Fruit fly (Drosophila melanogaster) whole organism, embryonic: Measurements from ENCODE around the gene gammaCOP.

Experiments used
- Awh ChIP-seq: fragments of 200-800 bp; sonication (Bioruptor generic); IDR thresholded peaks from 2 replicates; pipeline ENCODE4, ENCODE4 v1.3.6; 2022; ENCODE audit warnings: missing biosample characterization, missing genetic modification characterization
- B-H1 ChIP-seq: fragments of 200-800 bp; sonication (Bioruptor generic); IDR thresholded peaks from 3 replicates; pipeline ENCODE4 v1.3.6; 2022; ENCODE audit warnings: missing biosample characterization, missing genetic modification characterization
- CG10321 ChIP-seq: fragments of 200-800 bp; sonication (Bioruptor generic); IDR thresholded peaks from 2 replicates; pipeline ENCODE4 v1.3.6; 2022; ENCODE audit warnings: missing biosample characterization, missing genetic modification characterization
- CG10654 ChIP-seq: fragments of 200-800 bp; sonication (Bioruptor generic); optimal IDR thresholded peaks from 2 replicates; lab custom pipeline; 2016; ENCODE audit warnings: missing biosample characterization, missing genetic modification characterization
- CG12659 ChIP-seq: fragments of 200-800 bp; sonication (Bioruptor generic); optimal IDR thresholded peaks from 3 replicates; lab custom pipeline; 2017; ENCODE audit warnings: mild to moderate bottlenecking, missing biosample characterization, missing genetic modification reagents, missing genetic modification characterization
- CG13775 ChIP-seq: fragments of 200-800 bp; sonication (Bioruptor generic); optimal IDR thresholded peaks from 3 replicates; lab custom pipeline; 2017; ENCODE audit warnings: missing biosample characterization, mild to moderate bottlenecking, missing genetic modification characterization
- CG15514 ChIP-seq: fragments of 200-800 bp; sonication (Bioruptor generic); optimal IDR thresholded peaks from 3 replicates; lab custom pipeline; 2017; ENCODE audit warnings: missing biosample characterization, missing genetic modification characterization, mild to moderate bottlenecking, moderate library complexity, missing genetic modification reagents
- CG15696 ChIP-seq: fragments of 200-800 bp; sonication (Bioruptor generic); optimal IDR thresholded peaks from 2 replicates; lab custom pipeline; 2019; ENCODE audit warnings: missing biosample characterization, mild to moderate bottlenecking, missing genetic modification characterization, moderate library complexity
- CG1602 ChIP-seq: fragments of 200-800 bp; sonication (Bioruptor generic); optimal IDR thresholded peaks from 3 replicates; lab custom pipeline; 2016; ENCODE audit warnings: missing biosample characterization, missing genetic modification characterization
- CG1603 ChIP-seq: fragments of 200-800 bp; sonication (Bioruptor generic); optimal IDR thresholded peaks from 2 replicates; lab custom pipeline; 2019; ENCODE audit warnings: missing biosample characterization, mild to moderate bottlenecking, missing genetic modification characterization, moderate library complexity
- CG16863 ChIP-seq: fragments of 200-800 bp; sonication (Bioruptor generic); optimal IDR thresholded peaks from 3 replicates; lab custom pipeline; 2016; ENCODE audit warnings: missing biosample characterization, missing genetic modification characterization
- CG17361 ChIP-seq: fragments of 200-800 bp; sonication (Bioruptor generic); IDR thresholded peaks from 3 replicates; pipeline ENCODE4 v1.3.6; 2022; ENCODE audit warnings: missing biosample characterization, missing genetic modification characterization
- CG17385 ChIP-seq: fragments of 200-800 bp; sonication (Bioruptor generic); optimal IDR thresholded peaks from 3 replicates; lab custom pipeline; 2018; ENCODE audit warnings: missing biosample characterization, mild to moderate bottlenecking, missing genetic modification characterization
- CG17829 ChIP-seq: fragments of 200-800 bp; optimal IDR thresholded peaks from 2 replicates; lab custom pipeline; 2019; ENCODE audit warnings: missing biosample characterization, mild to moderate bottlenecking, missing genetic modification characterization, moderate library complexity
- CG31441 ChIP-seq: fragments of 200-800 bp; sonication (Bioruptor generic); IDR thresholded peaks from 2 replicates; pipeline ENCODE4 v1.3.6; 2022; ENCODE audit warnings: missing biosample characterization, missing genetic modification characterization
- CG3407 ChIP-seq: fragments of 200-800 bp; sonication (Bioruptor generic); optimal IDR thresholded peaks from 2 replicates; lab custom pipeline; 2018; ENCODE audit warnings: missing biosample characterization, mild to moderate bottlenecking, missing genetic modification characterization
- CG4360 ChIP-seq: fragments of 200-800 bp; sonication (Bioruptor generic); IDR thresholded peaks from 2 replicates; pipeline ENCODE4 v1.3.6; 2022; ENCODE audit warnings: missing biosample characterization, missing genetic modification characterization
- CG6689 ChIP-seq: fragments of 200-800 bp; sonication (Bioruptor generic); IDR thresholded peaks from 2 replicates; pipeline ENCODE4 v1.3.6; 2022; ENCODE audit warnings: missing biosample characterization, missing genetic modification characterization
- CG8388 ChIP-seq: fragments of 200-800 bp; sonication (Bioruptor generic); optimal IDR thresholded peaks from 2 replicates; lab custom pipeline; 2019; ENCODE audit warnings: missing biosample characterization, mild to moderate bottlenecking, missing genetic modification characterization, moderate library complexity
- CG9609 ChIP-seq: fragments of 200-800 bp; sonication (Bioruptor generic); optimal IDR thresholded peaks from 3 replicates; lab custom pipeline; 2016; ENCODE audit warnings: missing biosample characterization, missing genetic modification characterization
- CoRest ChIP-seq: fragments of 200-800 bp; sonication (Bioruptor generic); optimal IDR thresholded peaks from 3 replicates; lab custom pipeline; 2018; ENCODE audit warnings: missing biosample characterization, mild to moderate bottlenecking, missing genetic modification characterization, moderate library complexity
- D ChIP-seq, 2 experiments: fragments of 200-800 bp in 1 of 2; fragments of >200 bp in 1 of 2; sonication (Bioruptor generic) in 1 of 2; optimal IDR thresholded peaks; 2 replicates in 1 of 2; 3 replicates in 1 of 2; lab custom pipeline; 2017; ENCODE audit warnings: mild to moderate bottlenecking in 1 of 2, missing biosample characterization in 1 of 2, missing genetic modification characterization in 1 of 2, missing genetic modification reagents in 1 of 2
- Deaf1 ChIP-seq: fragments of 200-800 bp; optimal IDR thresholded peaks from 3 replicates; lab custom pipeline; 2019; ENCODE audit warnings: missing biosample characterization, mild to moderate bottlenecking, missing genetic modification characterization, moderate library complexity
- E2f2 ChIP-seq: fragments of 200-800 bp; sonication (Bioruptor generic); IDR thresholded peaks from 2 replicates; pipeline ENCODE4 v1.3.6; 2022; ENCODE audit warnings: missing biosample characterization, missing genetic modification characterization
- Fer1 ChIP-seq: fragments of 200-800 bp; sonication (Bioruptor generic); optimal IDR thresholded peaks from 2 replicates; lab custom pipeline; 2017; ENCODE audit warnings: missing biosample characterization, mild to moderate bottlenecking, missing genetic modification characterization
- H15 ChIP-seq: fragments of 200-800 bp; sonication (Bioruptor generic); IDR thresholded peaks from 3 replicates; pipeline ENCODE4 v1.3.6; 2022; ENCODE audit warnings: missing biosample characterization, missing genetic modification characterization
- H2.0 ChIP-seq: fragments of 200-800 bp; sonication (Bioruptor generic); IDR thresholded peaks from 2 replicates; pipeline ENCODE4 v1.3.6; 2022; ENCODE audit warnings: missing biosample characterization, missing genetic modification characterization
- Hr39 ChIP-seq: fragments of >200 bp; optimal IDR thresholded peaks from 2 replicates; lab custom pipeline; 2017
- NK7.1 ChIP-seq: fragments of 200-800 bp; sonication (Bioruptor generic); optimal IDR thresholded peaks from 3 replicates; lab custom pipeline; 2016; ENCODE audit warnings: missing biosample characterization, missing genetic modification characterization
- Oli ChIP-seq: fragments of 200-800 bp; sonication (Bioruptor generic); optimal IDR thresholded peaks from 2 replicates; lab custom pipeline; 2018; ENCODE audit warnings: missing biosample characterization, mild to moderate bottlenecking, missing genetic modification characterization, moderate library complexity
- Side ChIP-seq: fragments of 200-800 bp; sonication (Bioruptor generic); optimal IDR thresholded peaks from 2 replicates; lab custom pipeline; 2016; ENCODE audit warnings: missing biosample characterization, missing genetic modification characterization
- croc ChIP-seq: fragments of 200-800 bp; sonication (Bioruptor generic); conservative IDR thresholded peaks from 3 replicates; pipeline ENCODE4 v1.3.6; 2022; ENCODE audit warnings: missing biosample characterization, missing genetic modification characterization
- crp ChIP-seq, 2 experiments: fragments of 200-800 bp; sonication (Bioruptor generic); optimal IDR thresholded peaks; 2 replicates in 1 of 2; 3 replicates in 1 of 2; lab custom pipeline; 2017; ENCODE audit warnings: missing biosample characterization in 2 of 2, missing genetic modification characterization in 2 of 2, mild to moderate bottlenecking in 1 of 2, moderate library complexity in 1 of 2
- dmrt11E ChIP-seq: fragments of 200-800 bp; sonication (Bioruptor generic); optimal IDR thresholded peaks from 3 replicates; lab custom pipeline; 2018; ENCODE audit warnings: missing biosample characterization, mild to moderate bottlenecking, missing genetic modification characterization, moderate library complexity
- eyg ChIP-seq: fragments of 200-800 bp; sonication (Bioruptor generic); optimal IDR thresholded peaks from 3 replicates; lab custom pipeline; 2016; ENCODE audit warnings: missing biosample characterization, missing genetic modification characterization
- fd96Cb ChIP-seq: fragments of 200-800 bp; sonication (Bioruptor generic); optimal IDR thresholded peaks from 2 replicates; lab custom pipeline; 2018; ENCODE audit warnings: missing biosample characterization, mild to moderate bottlenecking, missing genetic modification characterization, moderate library complexity
- grau ChIP-seq: fragments of 200-800 bp; optimal IDR thresholded peaks from 3 replicates; lab custom pipeline; 2019; ENCODE audit warnings: missing biosample characterization, mild to moderate bottlenecking, missing genetic modification characterization, moderate library complexity
- ind ChIP-seq: fragments of 200-800 bp; sonication (Bioruptor generic); optimal IDR thresholded peaks from 3 replicates; lab custom pipeline; 2016; ENCODE audit warnings: missing biosample characterization, missing genetic modification characterization
- jing ChIP-seq: fragments of 200-800 bp; sonication (Bioruptor generic); optimal IDR thresholded peaks from 2 replicates; lab custom pipeline; 2018; ENCODE audit warnings: missing biosample characterization, mild to moderate bottlenecking, missing genetic modification characterization
- kay ChIP-seq: fragments of 200-800 bp; sonication (Bioruptor generic); optimal IDR thresholded peaks from 2 replicates; lab custom pipeline; 2016; ENCODE audit warnings: missing biosample characterization, missing genetic modification characterization
- mld ChIP-seq: fragments of 200-800 bp; sonication (Bioruptor generic); IDR thresholded peaks from 3 replicates; pipeline ENCODE4 v1.3.6; 2022; ENCODE audit warnings: missing biosample characterization, missing genetic modification characterization; ENCODE audit not compliant: partially characterized antibody
- nmo ChIP-seq: fragments of 200-800 bp; sonication (Bioruptor generic); optimal IDR thresholded peaks from 2 replicates; lab custom pipeline; 2018; ENCODE audit warnings: missing biosample characterization, mild to moderate bottlenecking, missing genetic modification characterization, moderate library complexity
- org-1 ChIP-seq: fragments of 200-800 bp; sonication (Bioruptor generic); optimal IDR thresholded peaks from 2 replicates; lab custom pipeline; 2017; ENCODE audit warnings: missing biosample characterization, missing genetic modification characterization
- phol ChIP-seq: fragments of 200-800 bp; sonication (Bioruptor generic); optimal IDR thresholded peaks from 3 replicates; lab custom pipeline; 2018; ENCODE audit warnings: missing biosample characterization, mild to moderate bottlenecking, missing genetic modification characterization, moderate library complexity
- ranshi ChIP-seq: fragments of 200-800 bp; sonication (Bioruptor generic); IDR thresholded peaks from 2 replicates; pipeline ENCODE4 v1.3.6; 2022; ENCODE audit warnings: missing biosample characterization, missing genetic modification characterization
- row ChIP-seq: fragments of 200-800 bp; sonication (Bioruptor generic); IDR thresholded peaks from 3 replicates; pipeline ENCODE4 v1.3.6; 2022; ENCODE audit warnings: missing biosample characterization, missing genetic modification characterization
- slbo ChIP-seq: fragments of 200-800 bp; sonication (Bioruptor generic); IDR thresholded peaks from 2 replicates; pipeline ENCODE4 v1.3.6; 2022; ENCODE audit warnings: missing biosample characterization, missing genetic modification characterization
- so ChIP-seq: fragments of 200-800 bp; sonication (Bioruptor generic); IDR thresholded peaks from 3 replicates; pipeline ENCODE4 v1.3.6; 2022; ENCODE audit warnings: missing biosample characterization, missing genetic modification characterization
- twi ChIP-seq: fragments of 200-800 bp; optimal IDR thresholded peaks from 2 replicates; lab custom pipeline; 2019; ENCODE audit warnings: missing biosample characterization, mild to moderate bottlenecking, missing genetic modification characterization, moderate library complexity
- wdn ChIP-seq: fragments of 200-800 bp; sonication (Bioruptor generic); IDR thresholded peaks from 2 replicates; pipeline ENCODE4 v1.3.6; 2022; ENCODE audit warnings: missing biosample characterization, missing genetic modification characterization

Gene gammaCOP

dm6 chr3R:31566738-31567137, 5.2 kb upstream of the gammaCOP start (continued):
- TF ChIP-seq CG9609 (GFP tag; lab: Kevin White, UChicago): peak; percentile 24
- peak; percentile 42 for TF ChIP-seq CG16863
- TF ChIP-seq croc (GFP tag; lab: Robert Waterston, UW): peak; percentile 68
- no peak for TF ChIP-seq D (optimal IDR thresholded peaks at IDR 0.05; lab: Kevin White, UChicago)
- peak; percentile 62 for TF ChIP-seq D (GFP tag; optimal IDR thresholded peaks at IDR 0.05; lab: Kevin White, UChicago)
- peak; percentile 70 for TF ChIP-seq Awh
- peak; percentile 60 for TF ChIP-seq Oli (tag; lab: Kevin White, UChicago)
- TF ChIP-seq ranshi (GFP tag; lab: Robert Waterston, UW): peak; percentile 66; the same call in 1 of the 2 replicates
- TF ChIP-seq kay (GFP tag; lab: Kevin White, UChicago): no peak
- peak; percentile 25 for TF ChIP-seq CG13775 (GFP tag; lab: Kevin White, UChicago)
- TF ChIP-seq CG12659 (GFP tag; lab: Kevin White, UChicago): no peak
- TF ChIP-seq CG8388 (GFP tag; lab: Kevin White, UChicago): peak; percentile 41
- TF ChIP-seq row (GFP tag; lab: Robert Waterston, UW): peak; percentile 70
- TF ChIP-seq CG31441: peak; percentile 45; the same call in 1 of the 2 replicates
- peak; percentile 6 for TF ChIP-seq CG1602
- TF ChIP-seq jing (GFP tag; lab: Kevin White, UChicago): peak; percentile 8
- TF ChIP-seq Hr39: no peak
- peak; percentile 38; the same call in 1 of the 3 replicates for TF ChIP-seq H15 (GFP tag; lab: Robert Waterston, UW)
- peak; percentile 67 for TF ChIP-seq CG1603 (tag; lab: Kevin White, UChicago)
- TF ChIP-seq CG15514 (GFP tag; lab: Kevin White, UChicago): no peak
- TF ChIP-seq CG17361 (GFP tag; lab: Robert Waterston, UW): peak; percentile 53; the same call in 2 of the 3 replicates
- peak; percentile 39 for TF ChIP-seq grau (tag; lab: Kevin White, UChicago)
- TF ChIP-seq CG15696: peak; percentile 44
- no peak for TF ChIP-seq crp (GFP tag; optimal IDR thresholded peaks at IDR 0.05; lab: Kevin White, UChicago)
- TF ChIP-seq CoRest (tag; lab: Kevin White, UChicago): peak; percentile 61
- TF ChIP-seq H2.0 (GFP tag; lab: Robert Waterston, UW): 0 out of 2 replicates have a peak, but pooled peaks have one; percentile 30
- 0 out of 2 replicates have a peak, but pooled peaks have one; percentile 22 for TF ChIP-seq CG10321 (GFP tag; lab: Robert Waterston, UW)
- peak; percentile 76 for TF ChIP-seq CG6689 (GFP tag; lab: Robert Waterston, UW)
- TF ChIP-seq ind (GFP tag; lab: Kevin White, UChicago): peak; percentile 37
- peak; percentile 32 for TF ChIP-seq CG3407
- no peak for TF ChIP-seq mld (GFP tag; lab: Robert Waterston, UW)
- peak; percentile 75 for TF ChIP-seq nmo (GFP tag; lab: Kevin White, UChicago)
- TF ChIP-seq slbo (GFP tag; lab: Robert Waterston, UW): peak; percentile 48
- TF ChIP-seq B-H1 (GFP tag; lab: Robert Waterston, UW): 0 out of 3 replicates have a peak, but pooled peaks have one; percentile 16
- TF ChIP-seq fd96Cb (tag; lab: Kevin White, UChicago): peak; percentile 68
- peak; percentile 19 for TF ChIP-seq org-1 (GFP tag; lab: Kevin White, UChicago)
- no peak for TF ChIP-seq Deaf1 (tag; lab: Kevin White, UChicago)
- TF ChIP-seq NK7.1: peak; percentile 20
- no peak for TF ChIP-seq Side
- peak; percentile 67 for TF ChIP-seq dmrt11E
- no peak for TF ChIP-seq twi (tag; lab: Kevin White, UChicago)
- peak; percentile 15 for TF ChIP-seq CG17385 (GFP tag; lab: Kevin White, UChicago)
- TF ChIP-seq eyg (GFP tag; lab: Kevin White, UChicago): no peak
- TF ChIP-seq Fer1 (GFP tag; lab: Kevin White, UChicago): no peak
- TF ChIP-seq phol (tag; lab: Kevin White, UChicago): peak; percentile 68
- TF ChIP-seq CG17829 (tag; lab: Kevin White, UChicago): peak; percentile 55
- 0 out of 2 replicates have a peak, but pooled peaks have one; percentile 11 for TF ChIP-seq E2f2 (GFP tag; lab: Robert Waterston, UW)
- no peak for TF ChIP-seq wdn
- TF ChIP-seq so (GFP tag; lab: Robert Waterston, UW): 0 out of 3 replicates have a peak, but pooled peaks have one; percentile 51
- TF ChIP-seq CG10654 (GFP tag; lab: Kevin White, UChicago): peak; percentile 11
- 0 out of 2 replicates have a peak, but pooled peaks have one; percentile 40 for TF ChIP-seq CG4360 (GFP tag; lab: Robert Waterston, UW)
